Worm (Caenorhabditis elegans): ENCODE measurements around the gene srt-47.

DNA sequence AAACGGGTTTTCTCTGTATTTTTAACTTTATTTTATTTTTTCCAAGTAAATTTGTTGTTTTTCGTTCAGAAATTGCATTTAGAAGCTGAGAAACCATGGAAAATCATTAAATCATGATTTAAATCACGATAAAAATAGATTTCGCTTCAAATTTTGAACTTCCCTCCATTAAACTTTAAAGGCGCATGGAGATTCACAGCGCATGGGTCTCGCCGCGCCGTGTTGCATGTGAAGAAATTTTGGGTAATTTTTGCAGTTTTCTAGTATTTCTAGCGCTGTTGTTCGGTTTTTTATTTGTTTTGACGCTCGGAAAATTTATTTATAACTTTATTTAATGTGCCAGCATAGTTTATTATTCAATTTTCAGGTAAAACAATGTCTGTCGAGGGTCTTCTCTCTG, 16.2 kb downstream of the srt-47 start, which contains the start of gene eef-1B.2:
- TF ChIP-seq flt-1 (GFP tag; IDR thresholded peaks at IDR 0.05), result no peak
- TF ChIP-seq ref-1 (GFP tag; conservative IDR thresholded peaks at IDR 0.05), result no peak
- TF ChIP-seq T22C8.4 (GFP tag; IDR thresholded peaks at IDR 0.05), result no peak
- TF ChIP-seq ztf-29 (GFP tag; IDR thresholded peaks at IDR 0.05), result no peak
- TF ChIP-seq cog-1 (tag; optimal IDR thresholded peaks at IDR 0.05), result no peak
- TF ChIP-seq ztf-23 (GFP tag; IDR thresholded peaks at IDR 0.05), result no peak
- TF ChIP-seq tab-1 (GFP tag; IDR thresholded peaks at IDR 0.05), result no peak
